Worm (Caenorhabditis elegans): ENCODE data around the gene F46B6.5.

The F46B6.5 gene

ce11 chrV:9803176-9803575, 20.3 kb upstream of the F46B6.5 start, which contains the start of gene sru-39:
Gene sru-39 (plus strand): TSS chrV:9803476.
- TF ChIP-seq ref-2 (tag; optimal IDR thresholded peaks at IDR 0.05) = no peak
- no peak for TF ChIP-seq syd-9 (tag; optimal IDR thresholded peaks at IDR 0.05)
- TF ChIP-seq elt-4 (tag; optimal IDR thresholded peaks at IDR 0.05) = no peak

ce11 chrV:9801965-9802364, 19.1 kb upstream of the F46B6.5 start, which contains the start of gene F46B6.10:
Gene F46B6.10 (minus strand): TSS chrV:9802065.
- TF ChIP-seq ahr-1 (tag; optimal IDR thresholded peaks at IDR 0.05) = no peak
- no peak for TF ChIP-seq ceh-6 (GFP tag; optimal IDR thresholded peaks at IDR 0.05)
- TF ChIP-seq hlh-30 (tag; optimal IDR thresholded peaks at IDR 0.05; ENCODE audit: insufficient read depth) = no peak
- TF ChIP-seq pha-2 (tag; optimal IDR thresholded peaks at IDR 0.05) = no peak
- no peak for TF ChIP-seq lin-11 (tag; optimal IDR thresholded peaks at IDR 0.05)
- TF ChIP-seq nhr-232 (tag; optimal IDR thresholded peaks at IDR 0.05) = no peak
- no peak for TF ChIP-seq K02D7.2 (tag; optimal IDR thresholded peaks at IDR 0.05)
- TF ChIP-seq rnt-1 (tag; optimal IDR thresholded peaks at IDR 0.05) = no peak
- no peak for TF ChIP-seq mec-3 (tag; optimal IDR thresholded peaks at IDR 0.05; ENCODE audit: borderline replicate concordance)
- no peak for TF ChIP-seq tbx-7 (tag; optimal IDR thresholded peaks at IDR 0.05)
- TF ChIP-seq pat-9 (tag; optimal IDR thresholded peaks at IDR 0.05) = no peak
- no peak for TF ChIP-seq unc-42 (tag; optimal IDR thresholded peaks at IDR 0.05)
- TF ChIP-seq pag-3 (tag; optimal IDR thresholded peaks at IDR 0.05; ENCODE audit: borderline replicate concordance) = no peak

DNA sequence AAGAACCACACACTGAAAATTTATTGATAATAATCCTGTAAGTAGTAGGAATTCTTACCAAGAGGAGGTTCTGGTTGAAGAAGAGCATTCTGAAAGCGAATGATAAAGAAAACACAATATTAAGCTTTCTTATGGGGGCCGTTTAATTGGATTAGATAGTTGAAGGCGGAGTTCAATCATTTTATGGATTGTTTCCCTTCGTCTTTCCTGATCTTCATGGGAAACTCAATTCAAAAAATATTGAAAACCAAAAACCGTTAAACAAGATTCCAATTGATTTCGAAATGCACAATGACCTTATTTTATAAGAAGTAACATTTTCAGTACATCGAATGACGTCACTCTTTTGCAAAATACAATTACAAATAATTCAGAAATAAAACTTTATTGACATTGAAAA, 16.2 kb upstream of the F46B6.5 start, which contains the start of gene F46B6.13:
TSS of gene F46B6.13 (minus strand) at position 101 of the 400 bp plus-strand sequence.
- TF ChIP-seq K09A11.1 (tag; optimal IDR thresholded peaks at IDR 0.05; ENCODE audit: insufficient read depth) (no peak), ceh-48 (tag; optimal IDR thresholded peaks at IDR 0.05) (no peak)

ce11 chrV:9798212-9798611, 15.3 kb upstream of the F46B6.5 start:
- no peak for TF ChIP-seq syd-9 (tag; optimal IDR thresholded peaks at IDR 0.05)
- no peak for TF ChIP-seq sox-4 (tag; optimal IDR thresholded peaks at IDR 0.05)
- no peak for TF ChIP-seq unc-42 (tag; optimal IDR thresholded peaks at IDR 0.05)
- TF ChIP-seq dmd-4 (tag; optimal IDR thresholded peaks at IDR 0.05; ENCODE audit: borderline replicate concordance) = no peak
- TF ChIP-seq K09A11.1 (tag; optimal IDR thresholded peaks at IDR 0.05; ENCODE audit: insufficient read depth) = no peak
- no peak for TF ChIP-seq npax-4 (tag; optimal IDR thresholded peaks at IDR 0.05)
- no peak for TF ChIP-seq sox-2 (GFP tag; IDR thresholded peaks at IDR 0.05)
- no peak for TF ChIP-seq ceh-19 (GFP tag; optimal IDR thresholded peaks at IDR 0.05)
- TF ChIP-seq ttx-3 (tag; optimal IDR thresholded peaks at IDR 0.05) = no peak
- TF ChIP-seq ahr-1 (tag; optimal IDR thresholded peaks at IDR 0.05) = no peak
- TF ChIP-seq pag-3 (tag; optimal IDR thresholded peaks at IDR 0.05; ENCODE audit: borderline replicate concordance) = no peak
- TF ChIP-seq ztf-16 (tag; optimal IDR thresholded peaks at IDR 0.05) = no peak
- TF ChIP-seq ref-2 (tag; optimal IDR thresholded peaks at IDR 0.05) = no peak

DNA sequence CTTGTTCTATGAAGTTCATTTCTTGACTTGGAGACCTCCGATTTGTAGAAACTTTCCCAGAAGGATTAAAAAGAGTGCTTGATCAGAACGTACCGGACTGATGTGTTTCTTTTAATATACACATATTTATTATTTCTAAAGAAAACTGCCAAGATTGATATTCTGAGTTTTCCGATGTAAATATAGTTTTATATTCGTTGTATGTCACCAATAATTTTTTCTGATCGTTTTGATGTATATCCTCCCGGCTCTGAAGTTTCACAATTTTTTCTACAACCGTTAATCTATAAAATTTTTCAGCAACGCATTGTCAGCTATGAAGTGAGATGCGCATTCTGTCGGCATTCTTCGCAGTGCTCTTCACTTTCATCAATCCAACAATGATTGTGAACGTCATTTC, 13.7 kb upstream of the F46B6.5 start, which contains the start of gene F46B6.9:
TSS of gene F46B6.9 (plus strand) at position 301 of the 400 bp plus-strand sequence.
- TF ChIP-seq hlh-15 (tag; optimal IDR thresholded peaks at IDR 0.05) (no peak), ceh-48 (tag; optimal IDR thresholded peaks at IDR 0.05) (no peak), ceh-19 (GFP tag; optimal IDR thresholded peaks at IDR 0.05) (no peak), lim-6 (tag; optimal IDR thresholded peaks at IDR 0.05) (no peak), ceh-6 (GFP tag; optimal IDR thresholded peaks at IDR 0.05) (no peak), C08G9.2 (tag; optimal IDR thresholded peaks at IDR 0.05) (no peak), zip-5 (tag; optimal IDR thresholded peaks at IDR 0.05) (no peak), odd-2 (tag; optimal IDR thresholded peaks at IDR 0.05) (no peak), ceh-18 (tag; optimal IDR thresholded peaks at IDR 0.05) (no peak), K09A11.1 (tag; optimal IDR thresholded peaks at IDR 0.05; ENCODE audit: insufficient read depth) (no peak), ref-2 (tag; optimal IDR thresholded peaks at IDR 0.05) (no peak), F13H6.1 (tag; optimal IDR thresholded peaks at IDR 0.05) (no peak), fkh-6 (tag; optimal IDR thresholded peaks at IDR 0.05) (no peak), ceh-14 (tag; optimal IDR thresholded peaks at IDR 0.05) (no peak), pax-1 (tag; optimal IDR thresholded peaks at IDR 0.05) (no peak), ceh-2 (tag; optimal IDR thresholded peaks at IDR 0.05) (no peak), unc-3 (GFP tag; conservative IDR thresholded peaks at IDR 0.05) (no peak), unc-3 (tag; optimal IDR thresholded peaks at IDR 0.05) (no peak), rnt-1 (tag; optimal IDR thresholded peaks at IDR 0.05) (no peak)

Measured in whole organism, late embryonic.